Worm (Caenorhabditis elegans): ENCODE data around the gene srw-72.

DNA sequence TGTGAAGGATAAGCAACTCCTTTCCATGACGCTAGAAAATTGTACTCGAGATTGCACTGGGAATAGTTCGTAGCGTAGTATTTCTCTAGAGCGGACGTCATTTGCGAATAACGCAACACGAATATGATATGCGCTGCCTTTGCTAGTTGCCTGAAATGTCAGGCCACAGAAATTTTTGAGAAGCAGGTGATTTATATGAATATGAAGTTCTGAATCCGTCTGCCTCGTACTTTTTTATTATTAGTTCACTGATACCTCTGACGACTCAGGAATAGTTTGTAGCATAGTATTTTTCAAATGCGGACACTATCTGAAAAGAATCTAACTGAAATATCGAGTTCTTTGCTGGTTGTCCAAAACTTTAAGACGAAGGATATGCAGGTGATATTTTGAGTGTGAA, 29.2 kb downstream of the srw-72 start, which contains the start of gene srh-118:
- TF ChIP-seq ama-1 (optimal IDR thresholded peaks at IDR 0.05), result no peak
- TF ChIP-seq B0310.2 (tag; optimal IDR thresholded peaks at IDR 0.05), result no peak
- no peak for TF ChIP-seq hmg-4 (GFP tag; optimal IDR thresholded peaks at IDR 0.05)

Data from whole organism, early embryonic.